Fruit fly (Drosophila melanogaster) whole organism, embryonic: ENCODE measurements around the gene Amun.
A peak's percentile ranks its signal among the peaks of the same experiment; 100 is the strongest.

ENCODE experiments used
- Blimp-1 ChIP-seq: fragments of 200-800 bp; sonication (Bioruptor generic); optimal IDR thresholded peaks from 3 replicates; lab custom pipeline; 2018; ENCODE audit warnings: missing biosample characterization, missing genetic modification characterization, mild to moderate bottlenecking, moderate library complexity, missing genetic modification reagents
- CG10321 ChIP-seq: fragments of 200-800 bp; sonication (Bioruptor generic); IDR thresholded peaks from 2 replicates; pipeline ENCODE4 v1.3.6; 2022; ENCODE audit warnings: missing biosample characterization, missing genetic modification characterization
- CG10431 ChIP-seq: fragments of 200-800 bp; sonication (Bioruptor generic); optimal IDR thresholded peaks from 3 replicates; lab custom pipeline; 2018; ENCODE audit warnings: missing biosample characterization, mild to moderate bottlenecking, missing genetic modification characterization
- CG12236 ChIP-seq: fragments of 200-800 bp; sonication (Bioruptor generic); optimal IDR thresholded peaks from 2 replicates; lab custom pipeline; 2016; ENCODE audit warnings: missing biosample characterization, missing genetic modification characterization
- CG13775 ChIP-seq: fragments of 200-800 bp; sonication (Bioruptor generic); optimal IDR thresholded peaks from 3 replicates; lab custom pipeline; 2017; ENCODE audit warnings: missing biosample characterization, mild to moderate bottlenecking, missing genetic modification characterization
- CG17829 ChIP-seq: fragments of 200-800 bp; optimal IDR thresholded peaks from 2 replicates; lab custom pipeline; 2019; ENCODE audit warnings: missing biosample characterization, mild to moderate bottlenecking, missing genetic modification characterization, moderate library complexity
- CG1832 ChIP-seq: fragments of 200-800 bp; sonication (Bioruptor generic); optimal IDR thresholded peaks from 2 replicates; lab custom pipeline; 2017; ENCODE audit warnings: missing biosample characterization, mild to moderate bottlenecking, missing genetic modification characterization, inconsistent platforms
- CG18619 ChIP-seq: fragments of 200-800 bp; sonication (Bioruptor generic); optimal IDR thresholded peaks from 3 replicates; lab custom pipeline; 2017; ENCODE audit warnings: missing biosample characterization, mild to moderate bottlenecking, missing genetic modification characterization
- CG2889 ChIP-seq: fragments of 200-800 bp; sonication (Bioruptor generic); IDR thresholded peaks from 3 replicates; pipeline ENCODE4 v1.3.6; 2022; ENCODE audit warnings: missing biosample characterization, missing genetic modification characterization
- CG31224 ChIP-seq: fragments of 200-800 bp; sonication (Bioruptor generic); IDR thresholded peaks from 2 replicates; pipeline ENCODE4 v1.3.6; 2022; ENCODE audit warnings: missing biosample characterization, missing genetic modification characterization
- CG34376 ChIP-seq: fragments of 200-800 bp; sonication (Bioruptor generic); optimal IDR thresholded peaks from 2 replicates; lab custom pipeline; 2018; ENCODE audit warnings: missing biosample characterization, mild to moderate bottlenecking, missing genetic modification characterization
- CG43689 ChIP-seq: fragments of 200-800 bp; sonication (Bioruptor generic); IDR thresholded peaks from 2 replicates; pipeline ENCODE4 v1.3.6; 2022; ENCODE audit warnings: missing biosample characterization, missing genetic modification characterization
- CG4404 ChIP-seq: fragments of 200-800 bp; sonication (Bioruptor generic); IDR thresholded peaks from 2 replicates; pipeline ENCODE4 v1.3.6; 2022; ENCODE audit warnings: missing biosample characterization, missing genetic modification characterization
- CG4820 ChIP-seq: fragments of 200-800 bp; sonication (Bioruptor generic); optimal IDR thresholded peaks from 3 replicates; lab custom pipeline; 2016; ENCODE audit warnings: missing biosample characterization, missing genetic modification characterization
- CG4854 ChIP-seq: fragments of 200-800 bp; sonication (Bioruptor generic); optimal IDR thresholded peaks from 2 replicates; lab custom pipeline; 2016; ENCODE audit warnings: missing biosample characterization, missing genetic modification characterization, inconsistent platforms
- CG6854 ChIP-seq: fragments of 200-800 bp; sonication (Bioruptor generic); optimal IDR thresholded peaks from 3 replicates; lab custom pipeline; 2017; ENCODE audit warnings: missing biosample characterization, mild to moderate bottlenecking, missing genetic modification characterization
- CG7357 ChIP-seq: fragments of 200-800 bp; sonication (Bioruptor generic); IDR thresholded peaks from 3 replicates; pipeline ENCODE4 v1.3.6; 2022; ENCODE audit warnings: missing biosample characterization, missing genetic modification characterization
- CG8478 ChIP-seq: fragments of >200 bp; optimal IDR thresholded peaks from 2 replicates; lab custom pipeline; 2018
- Dbx ChIP-seq: fragments of 200-800 bp; sonication (Bioruptor generic); IDR thresholded peaks from 3 replicates; pipeline ENCODE4 v1.3.6; 2022; ENCODE audit warnings: missing biosample characterization, missing genetic modification characterization
- Dip2 ChIP-seq: fragments of 200-800 bp; sonication (Bioruptor generic); IDR thresholded peaks from 2 replicates; pipeline ENCODE4 v1.3.6; 2022; ENCODE audit warnings: missing biosample characterization, missing genetic modification characterization
- Dref ChIP-seq: fragments of 200-800 bp; sonication (Bioruptor generic); IDR thresholded peaks from 2 replicates; pipeline ENCODE4 v1.3.6; 2022; ENCODE audit warnings: missing biosample characterization, missing genetic modification characterization
- Hey ChIP-seq: fragments of 200-800 bp; sonication (Bioruptor generic); optimal IDR thresholded peaks from 3 replicates; lab custom pipeline; 2018; ENCODE audit warnings: missing biosample characterization, mild to moderate bottlenecking, missing genetic modification characterization
- Med ChIP-seq: fragments of 200-800 bp; sonication (Bioruptor generic); peaks from one replicate; lab custom pipeline; 2016; ENCODE audit warnings: missing biosample characterization, missing genetic modification characterization, mild to moderate bottlenecking, inconsistent platforms, moderate library complexity
- Meics ChIP-seq: fragments of 200-800 bp; sonication (Bioruptor generic); optimal IDR thresholded peaks from 2 replicates; lab custom pipeline; 2017; ENCODE audit warnings: missing biosample characterization, mild to moderate bottlenecking, missing genetic modification characterization
- Myb ChIP-seq: fragments of 200-800 bp; sonication (Bioruptor generic); optimal IDR thresholded peaks from 2 replicates; lab custom pipeline; 2016; ENCODE audit warnings: missing biosample characterization, missing genetic modification characterization
- PHDP ChIP-seq: fragments of 200-800 bp; sonication (Bioruptor generic); optimal IDR thresholded peaks from 3 replicates; lab custom pipeline; 2018; ENCODE audit warnings: missing biosample characterization, mild to moderate bottlenecking, missing genetic modification characterization, moderate library complexity
- Sox100B ChIP-seq: fragments of 200-800 bp; sonication (Bioruptor generic); optimal IDR thresholded peaks from 3 replicates; lab custom pipeline; 2018; ENCODE audit warnings: missing biosample characterization, mild to moderate bottlenecking, missing genetic modification characterization
- Ssrp ChIP-seq: fragments of 200-800 bp; sonication (Bioruptor generic); optimal IDR thresholded peaks from 2 replicates; lab custom pipeline; 2018; ENCODE audit warnings: missing biosample characterization, mild to moderate bottlenecking, missing genetic modification characterization, moderate library complexity
- Stat92E ChIP-seq, 3 experiments: fragments of >200 bp in 2 of 3; fragments of 200-800 bp in 1 of 3; sonication (Bioruptor generic) in 1 of 3; optimal IDR thresholded peaks; 2 replicates each; lab custom pipeline; 2017 to 2019; ENCODE audit warnings: missing biosample characterization in 3 of 3, missing genetic modification characterization in 3 of 3, mild to moderate bottlenecking in 1 of 3, moderate library complexity in 1 of 3
- Trl ChIP-seq, 3 experiments: fragments of >200 bp in 2 of 3; fragments of 200-800 bp in 1 of 3; sonication (Bioruptor generic) in 1 of 3; optimal IDR thresholded peaks; 2 replicates in 1 of 3; 3 replicates in 2 of 3; lab custom pipeline; 2016 to 2017; ENCODE audit warnings: missing biosample characterization in 1 of 3, missing genetic modification characterization in 1 of 3
- ap ChIP-seq: fragments of 200-800 bp; sonication (Bioruptor generic); IDR thresholded peaks from 2 replicates; pipeline ENCODE4 v1.3.6; 2022; ENCODE audit warnings: missing biosample characterization, missing genetic modification characterization
- ara ChIP-seq: fragments of 200-800 bp; sonication (Bioruptor generic); IDR thresholded peaks from 2 replicates; pipeline ENCODE4 v1.3.6; 2022; ENCODE audit warnings: missing biosample characterization, missing genetic modification characterization
- bowl ChIP-seq: fragments of 200-800 bp; sonication (Bioruptor generic); IDR thresholded peaks from 2 replicates; pipeline ENCODE4 v1.3.6; 2022; ENCODE audit warnings: missing biosample characterization, missing genetic modification characterization
- danr ChIP-seq: fragments of 200-800 bp; sonication (Bioruptor generic); IDR thresholded peaks from 2 replicates; pipeline ENCODE4 v1.3.6; 2022; ENCODE audit warnings: missing biosample characterization, missing genetic modification characterization
- dati ChIP-seq: fragments of 200-800 bp; sonication (Bioruptor generic); IDR thresholded peaks from 2 replicates; pipeline ENCODE4 v1.3.6; 2022; ENCODE audit warnings: missing biosample characterization, missing genetic modification characterization
- dimm ChIP-seq: fragments of 200-800 bp; sonication (Bioruptor generic); IDR thresholded peaks from 2 replicates; pipeline ENCODE4 v1.3.6; 2022; ENCODE audit warnings: missing biosample characterization, missing genetic modification characterization
- en ChIP-seq: fragments of 200-800 bp; sonication (Bioruptor generic); optimal IDR thresholded peaks from 2 replicates; lab custom pipeline; 2016; ENCODE audit warnings: missing biosample characterization, missing genetic modification characterization
- grn ChIP-seq: fragments of 200-800 bp; sonication (Bioruptor generic); optimal IDR thresholded peaks from 3 replicates; lab custom pipeline; 2017; ENCODE audit warnings: missing biosample characterization, missing genetic modification characterization
- inv ChIP-seq: fragments of 200-800 bp; sonication (Bioruptor generic); IDR thresholded peaks from 2 replicates; pipeline ENCODE4 v1.3.6; 2022; ENCODE audit warnings: missing biosample characterization, missing genetic modification characterization; ENCODE audit not compliant: partially characterized antibody
- kay ChIP-seq: fragments of 200-800 bp; sonication (Bioruptor generic); optimal IDR thresholded peaks from 2 replicates; lab custom pipeline; 2016; ENCODE audit warnings: missing biosample characterization, missing genetic modification characterization
- lmd ChIP-seq: fragments of 200-800 bp; sonication (Bioruptor generic); IDR thresholded peaks from 2 replicates; pipeline ENCODE4 v1.3.6; 2022; ENCODE audit warnings: missing biosample characterization, missing genetic modification characterization
- mld ChIP-seq: fragments of 200-800 bp; sonication (Bioruptor generic); IDR thresholded peaks from 3 replicates; pipeline ENCODE4 v1.3.6; 2022; ENCODE audit warnings: missing biosample characterization, missing genetic modification characterization; ENCODE audit not compliant: partially characterized antibody
- nerfin-1 ChIP-seq: fragments of 200-800 bp; sonication (Bioruptor generic); optimal IDR thresholded peaks from 3 replicates; lab custom pipeline; 2019; ENCODE audit warnings: missing biosample characterization, mild to moderate bottlenecking, missing genetic modification characterization, moderate library complexity
- peb ChIP-seq: fragments of 200-800 bp; sonication (Bioruptor generic); IDR thresholded peaks from 2 replicates; pipeline ENCODE4 v1.3.6; 2022; ENCODE audit warnings: missing biosample characterization, missing genetic modification characterization
- pho ChIP-seq: fragments of 200-800 bp; sonication (Bioruptor generic); optimal IDR thresholded peaks from 2 replicates; lab custom pipeline; 2016; ENCODE audit warnings: missing biosample characterization, missing genetic modification characterization
- psq ChIP-seq: fragments of 200-800 bp; sonication (Bioruptor generic); optimal IDR thresholded peaks from 2 replicates; lab custom pipeline; 2017; ENCODE audit warnings: missing biosample characterization, missing genetic modification characterization
- shn ChIP-seq: fragments of 200-800 bp; sonication (Bioruptor generic); optimal IDR thresholded peaks from 3 replicates; lab custom pipeline; 2016; ENCODE audit warnings: missing biosample characterization, missing genetic modification characterization
- slp2 ChIP-seq: fragments of 200-800 bp; sonication (Bioruptor generic); optimal IDR thresholded peaks from 2 replicates; lab custom pipeline; 2016; ENCODE audit warnings: missing biosample characterization, missing genetic modification characterization
- sna ChIP-seq: fragments of 200-800 bp; sonication (Bioruptor generic); IDR thresholded peaks from 2 replicates; pipeline ENCODE4 v1.3.6; 2022; ENCODE audit warnings: missing biosample characterization, missing genetic modification characterization; ENCODE audit not compliant: partially characterized antibody
- so ChIP-seq: fragments of 200-800 bp; sonication (Bioruptor generic); IDR thresholded peaks from 3 replicates; pipeline ENCODE4 v1.3.6; 2022; ENCODE audit warnings: missing biosample characterization, missing genetic modification characterization
- sr ChIP-seq: fragments of 200-800 bp; sonication (Bioruptor generic); IDR thresholded peaks from 3 replicates; pipeline ENCODE4 v1.3.6; 2022; ENCODE audit warnings: missing biosample characterization, missing genetic modification characterization
- vfl ChIP-seq: fragments of 200-800 bp; sonication (Bioruptor generic); optimal IDR thresholded peaks from 2 replicates; lab custom pipeline; 2016; ENCODE audit warnings: missing biosample characterization, missing genetic modification characterization

Amun gene

DNA sequence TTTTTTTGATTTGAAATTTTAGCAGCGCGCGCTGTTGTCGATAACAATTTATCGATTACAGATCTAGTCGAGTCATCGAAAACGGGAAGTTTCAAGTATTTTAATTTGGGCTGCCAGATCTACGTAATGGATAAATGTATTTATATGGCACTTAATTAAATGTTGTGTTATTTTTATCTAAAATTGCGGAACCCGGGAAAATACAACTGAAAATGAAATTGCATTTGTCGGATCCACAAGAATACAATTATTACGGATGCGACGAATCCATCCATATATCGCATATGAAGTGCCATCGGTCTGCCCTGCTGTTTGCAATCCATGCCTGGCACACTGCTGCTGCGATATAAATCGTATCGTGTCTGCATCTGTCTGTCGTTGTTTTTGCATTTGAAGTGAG, 4.8 kb upstream of the Amun start, which contains the start of gene Tango10 (continued):
- TF ChIP-seq nerfin-1 (tag; lab: Kevin White, UChicago) (peak; percentile 51), Dref (GFP tag; lab: Robert Waterston, UW) (peak; percentile 71), CG34376 (GFP tag; lab: Kevin White, UChicago) (peak; percentile 20), Stat92E (GFP tag; optimal IDR thresholded peaks at IDR 0.05; lab: Kevin White, UChicago) (no peak), CG1832 (no peak), ap (GFP tag; lab: Robert Waterston, UW) (no peak), CG4854 (GFP tag; lab: Kevin White, UChicago) (no peak), CG10321 (GFP tag; lab: Robert Waterston, UW) (no peak), grn (peak; percentile 28), CG18619 (GFP tag; lab: Kevin White, UChicago) (no peak), ara (GFP tag; lab: Robert Waterston, UW) (peak; percentile 18; the same call in 1 of the 2 replicates), sr (GFP tag; lab: Robert Waterston, UW) (no peak), Meics (GFP tag; lab: Kevin White, UChicago) (peak; percentile 34), bowl (GFP tag; lab: Robert Waterston, UW) (no peak), Dbx (peak; percentile 75), Myb (GFP tag; lab: Kevin White, UChicago) (peak; percentile 61), CG4404 (GFP tag; lab: Robert Waterston, UW) (peak; percentile 66), CG13775 (GFP tag; lab: Kevin White, UChicago) (peak; percentile 67), shn (GFP tag; lab: Kevin White, UChicago) (peak; percentile 19), CG6854 (GFP tag; lab: Kevin White, UChicago) (no peak), CG8478 (no peak), mld (GFP tag; lab: Robert Waterston, UW) (0 out of 3 replicates have a peak, but pooled peaks have one; percentile 57), sna (GFP tag; lab: Robert Waterston, UW) (peak; percentile 91), CG31224 (peak; percentile 35; the same call in 1 of the 2 replicates), pho (GFP tag; lab: Kevin White, UChicago) (peak; percentile 63), so (GFP tag; lab: Robert Waterston, UW) (no peak), Blimp-1 (peak; percentile 62), Dip2 (GFP tag; lab: Robert Waterston, UW) (no peak), kay (GFP tag; lab: Kevin White, UChicago) (peak; percentile 20), CG12236 (GFP tag; lab: Kevin White, UChicago) (no peak), CG17829 (tag; lab: Kevin White, UChicago) (peak; percentile 26), CG10431 (no peak), CG4820 (GFP tag; lab: Kevin White, UChicago) (peak; percentile 46), en (GFP tag; lab: Kevin White, UChicago) (no peak), Sox100B (GFP tag; lab: Kevin White, UChicago) (no peak), Med (GFP tag; lab: Kevin White, UChicago) (peak; percentile 78), CG43689 (GFP tag; lab: Robert Waterston, UW) (no peak), Hey (tag; lab: Kevin White, UChicago) (no peak), lmd (GFP tag; lab: Robert Waterston, UW) (peak; percentile 61), psq (GFP tag; lab: Kevin White, UChicago) (no peak), PHDP (tag; lab: Kevin White, UChicago) (peak; percentile 54), dati (no peak), dimm (GFP tag; lab: Robert Waterston, UW) (no peak), slp2 (GFP tag; lab: Kevin White, UChicago) (peak; percentile 35), CG7357 (GFP tag; lab: Robert Waterston, UW) (peak; percentile 36; the same call in 1 of the 3 replicates), vfl (GFP tag; lab: Kevin White, UChicago) (peak; percentile 27), inv (GFP tag; lab: Robert Waterston, UW) (peak; percentile 82), Trl (optimal IDR thresholded peaks at IDR 0.05; lab: Kevin White, UChicago) (no peak), Trl (GFP tag; optimal IDR thresholded peaks at IDR 0.05; lab: Kevin White, UChicago) (peak; percentile 45), peb (GFP tag; lab: Robert Waterston, UW) (peak; percentile 18; the same call in 1 of the 2 replicates), danr (GFP tag; lab: Robert Waterston, UW) (no peak), Ssrp (tag; lab: Kevin White, UChicago) (peak; percentile 48), CG2889 (GFP tag; lab: Robert Waterston, UW) (0 out of 3 replicates have a peak, but pooled peaks have one; percentile 39)
